Fruit fly (Drosophila melanogaster) whole organism, embryonic: ENCODE data around the gene Sr-CIII.
A peak's percentile ranks its signal among the peaks of the same experiment; 100 is the strongest.

Experiments
- Ada2b ChIP-seq: fragments of 200-800 bp; sonication (Bioruptor generic); IDR thresholded peaks from 2 replicates; pipeline ENCODE4 v1.3.6; 2022; ENCODE audit warnings: missing biosample characterization, missing genetic modification characterization
- BtbVII ChIP-seq: fragments of 200-800 bp; sonication (Bioruptor generic); optimal IDR thresholded peaks from 3 replicates; lab custom pipeline; 2017; ENCODE audit warnings: missing biosample characterization, mild to moderate bottlenecking, missing genetic modification characterization
- CG10267 ChIP-seq: fragments of 200-800 bp; sonication (Bioruptor generic); optimal IDR thresholded peaks from 2 replicates; lab custom pipeline; 2018; ENCODE audit warnings: missing biosample characterization, mild to moderate bottlenecking, missing genetic modification characterization, moderate library complexity
- CG10462 ChIP-seq: fragments of 200-800 bp; sonication (Bioruptor generic); optimal IDR thresholded peaks from 2 replicates; lab custom pipeline; 2016; ENCODE audit warnings: missing biosample characterization, missing genetic modification characterization
- CG10979 ChIP-seq: fragments of 200-800 bp; sonication (Bioruptor generic); optimal IDR thresholded peaks from 2 replicates; lab custom pipeline; 2018; ENCODE audit warnings: missing biosample characterization, mild to moderate bottlenecking, missing genetic modification characterization, moderate library complexity
- CG1233 ChIP-seq: fragments of 200-800 bp; sonication (Bioruptor generic); optimal IDR thresholded peaks from 4 replicates; lab custom pipeline; 2018; ENCODE audit warnings: missing biosample characterization, mild to moderate bottlenecking, missing genetic modification characterization
- CG12391 ChIP-seq: fragments of 200-800 bp; sonication (Bioruptor generic); optimal IDR thresholded peaks from 3 replicates; lab custom pipeline; 2018; ENCODE audit warnings: missing biosample characterization, mild to moderate bottlenecking, missing genetic modification characterization, moderate library complexity
- CG12769 ChIP-seq: fragments of 200-800 bp; sonication (Bioruptor generic); optimal IDR thresholded peaks from 2 replicates; lab custom pipeline; 2019; ENCODE audit warnings: missing biosample characterization, mild to moderate bottlenecking, missing genetic modification characterization, moderate library complexity
- CG17802 ChIP-seq: fragments of 200-800 bp; sonication (Bioruptor generic); optimal IDR thresholded peaks from 2 replicates; lab custom pipeline; 2018; ENCODE audit warnings: missing biosample characterization, mild to moderate bottlenecking, missing genetic modification characterization, moderate library complexity
- CG17829 ChIP-seq: fragments of 200-800 bp; optimal IDR thresholded peaks from 2 replicates; lab custom pipeline; 2019; ENCODE audit warnings: missing biosample characterization, mild to moderate bottlenecking, missing genetic modification characterization, moderate library complexity
- CG18262 ChIP-seq: fragments of 200-800 bp; optimal IDR thresholded peaks from 3 replicates; lab custom pipeline; 2019; ENCODE audit warnings: missing biosample characterization, mild to moderate bottlenecking, missing genetic modification characterization, moderate library complexity
- CG2712 ChIP-seq: fragments of 200-800 bp; optimal IDR thresholded peaks from 3 replicates; lab custom pipeline; 2019; ENCODE audit warnings: missing biosample characterization, mild to moderate bottlenecking, missing genetic modification characterization, moderate library complexity
- CG31441 ChIP-seq: fragments of 200-800 bp; sonication (Bioruptor generic); IDR thresholded peaks from 2 replicates; pipeline ENCODE4 v1.3.6; 2022; ENCODE audit warnings: missing biosample characterization, missing genetic modification characterization
- CG34422 ChIP-seq: fragments of 200-800 bp; sonication (Bioruptor generic); IDR thresholded peaks from 3 replicates; pipeline ENCODE4 v1.3.6; 2022; ENCODE audit warnings: missing biosample characterization, missing genetic modification characterization
- CG7556 ChIP-seq: fragments of 200-800 bp; sonication (Bioruptor generic); optimal IDR thresholded peaks from 2 replicates; lab custom pipeline; 2017; ENCODE audit warnings: missing biosample characterization, mild to moderate bottlenecking, missing genetic modification characterization
- CG8281 ChIP-seq: fragments of 200-800 bp; sonication (Bioruptor generic); optimal IDR thresholded peaks from 2 replicates; lab custom pipeline; 2018; ENCODE audit warnings: missing biosample characterization, mild to moderate bottlenecking, missing genetic modification characterization, moderate library complexity
- CG8359 ChIP-seq: fragments of 200-800 bp; sonication (Bioruptor generic); optimal IDR thresholded peaks from 2 replicates; lab custom pipeline; 2017; ENCODE audit warnings: missing biosample characterization, mild to moderate bottlenecking, missing genetic modification characterization, borderline replicate concordance
- CG9876 ChIP-seq: fragments of 200-800 bp; sonication (Bioruptor generic); optimal IDR thresholded peaks from 2 replicates; lab custom pipeline; 2016; ENCODE audit warnings: missing biosample characterization, missing genetic modification characterization
- CG9932 ChIP-seq: fragments of 200-800 bp; sonication (Bioruptor generic); IDR thresholded peaks from 2 replicates; pipeline ENCODE4 v1.3.6; 2022; ENCODE audit warnings: missing biosample characterization, missing genetic modification characterization
- Camta ChIP-seq: fragments of 200-800 bp; sonication (Bioruptor generic); optimal IDR thresholded peaks from 2 replicates; lab custom pipeline; 2016; ENCODE audit warnings: missing biosample characterization, missing genetic modification characterization
- D19B ChIP-seq: fragments of 200-800 bp; sonication (Bioruptor generic); optimal IDR thresholded peaks from 2 replicates; lab custom pipeline; 2017; ENCODE audit warnings: missing biosample characterization, mild to moderate bottlenecking, missing genetic modification characterization
- Fer2 ChIP-seq: fragments of 200-800 bp; sonication (Bioruptor generic); optimal IDR thresholded peaks from 2 replicates; lab custom pipeline; 2018; ENCODE audit warnings: missing biosample characterization, mild to moderate bottlenecking, missing genetic modification characterization, moderate library complexity
- GATAe ChIP-seq: fragments of 200-800 bp; sonication (Bioruptor generic); conservative IDR thresholded peaks from 2 replicates; pipeline ENCODE4 v1.3.6; 2022; ENCODE audit warnings: missing biosample characterization, missing genetic modification characterization
- Hr51 ChIP-seq, 2 experiments: fragments of 200-800 bp; sonication (Bioruptor generic); optimal IDR thresholded peaks; 2 replicates in 1 of 2; 3 replicates in 1 of 2; lab custom pipeline; 2016 to 2018; ENCODE audit warnings: missing biosample characterization in 2 of 2, missing genetic modification characterization in 2 of 2, mild to moderate bottlenecking in 1 of 2, moderate library complexity in 1 of 2
- Lim3 ChIP-seq: fragments of 200-800 bp; sonication (Bioruptor generic); IDR thresholded peaks from 2 replicates; pipeline ENCODE4 v1.3.6; 2022; ENCODE audit warnings: missing biosample characterization, missing genetic modification characterization
- Meics ChIP-seq: fragments of 200-800 bp; sonication (Bioruptor generic); optimal IDR thresholded peaks from 2 replicates; lab custom pipeline; 2017; ENCODE audit warnings: missing biosample characterization, mild to moderate bottlenecking, missing genetic modification characterization
- Mrtf ChIP-seq: fragments of 200-800 bp; sonication (Bioruptor generic); IDR thresholded peaks from 3 replicates; pipeline ENCODE4 v1.3.6; 2022; ENCODE audit warnings: missing biosample characterization, missing genetic modification characterization
- NfI ChIP-seq: fragments of 200-800 bp; sonication (Bioruptor generic); optimal IDR thresholded peaks from 3 replicates; lab custom pipeline; 2018; ENCODE audit warnings: missing biosample characterization, mild to moderate bottlenecking, missing genetic modification characterization, moderate library complexity
- Side ChIP-seq: fragments of 200-800 bp; sonication (Bioruptor generic); optimal IDR thresholded peaks from 2 replicates; lab custom pipeline; 2016; ENCODE audit warnings: missing biosample characterization, missing genetic modification characterization
- al ChIP-seq: fragments of 200-800 bp; sonication (Bioruptor generic); IDR thresholded peaks from 2 replicates; pipeline ENCODE4 v1.3.6; 2022; ENCODE audit warnings: missing biosample characterization, missing genetic modification characterization
- ara ChIP-seq: fragments of 200-800 bp; sonication (Bioruptor generic); IDR thresholded peaks from 2 replicates; pipeline ENCODE4 v1.3.6; 2022; ENCODE audit warnings: missing biosample characterization, missing genetic modification characterization
- ash1 ChIP-seq: fragments of 200-800 bp; sonication (Bioruptor generic); optimal IDR thresholded peaks from 2 replicates; lab custom pipeline; 2018; ENCODE audit warnings: missing biosample characterization, mild to moderate bottlenecking, missing genetic modification characterization
- bcd ChIP-seq: fragments of 200-800 bp; sonication (Bioruptor generic); optimal IDR thresholded peaks from 2 replicates; lab custom pipeline; 2017; ENCODE audit warnings: missing biosample characterization, mild to moderate bottlenecking, missing genetic modification characterization
- btn ChIP-seq: fragments of 200-800 bp; sonication (Bioruptor generic); optimal IDR thresholded peaks from 2 replicates; lab custom pipeline; 2016; ENCODE audit warnings: missing biosample characterization, missing genetic modification characterization
- chm ChIP-seq: fragments of 200-800 bp; sonication (Bioruptor generic); IDR thresholded peaks from 2 replicates; pipeline ENCODE4 v1.3.6; 2022; ENCODE audit warnings: missing biosample characterization, missing genetic modification characterization
- ci ChIP-seq: fragments of 200-800 bp; sonication (Bioruptor generic); IDR thresholded peaks from 3 replicates; pipeline ENCODE4 v1.3.6; 2022; ENCODE audit warnings: missing biosample characterization, missing genetic modification characterization
- dmrt99B ChIP-seq: fragments of 200-800 bp; sonication (Bioruptor generic); optimal IDR thresholded peaks from 2 replicates; lab custom pipeline; 2018; ENCODE audit warnings: missing biosample characterization, mild to moderate bottlenecking, missing genetic modification characterization, moderate library complexity
- dysf ChIP-seq: fragments of 200-800 bp; sonication (Bioruptor generic); IDR thresholded peaks from 3 replicates; pipeline ENCODE4 v1.3.6; 2022; ENCODE audit warnings: missing biosample characterization, missing genetic modification characterization
- esg ChIP-seq: fragments of 200-800 bp; sonication (Bioruptor generic); conservative IDR thresholded peaks from 2 replicates; pipeline ENCODE4 v1.3.6; 2022; ENCODE audit warnings: missing biosample characterization, missing genetic modification characterization
- gem ChIP-seq: fragments of 200-800 bp; sonication (Bioruptor generic); optimal IDR thresholded peaks from 2 replicates; lab custom pipeline; 2019; ENCODE audit warnings: missing biosample characterization, mild to moderate bottlenecking, missing genetic modification characterization, moderate library complexity
- grn ChIP-seq: fragments of 200-800 bp; sonication (Bioruptor generic); optimal IDR thresholded peaks from 3 replicates; lab custom pipeline; 2017; ENCODE audit warnings: missing biosample characterization, missing genetic modification characterization
- hbn ChIP-seq: fragments of 200-800 bp; sonication (Bioruptor generic); IDR thresholded peaks from 2 replicates; pipeline ENCODE4 v1.3.6; 2022; ENCODE audit warnings: missing biosample characterization, missing genetic modification characterization; ENCODE audit not compliant: partially characterized antibody
- jing ChIP-seq: fragments of 200-800 bp; sonication (Bioruptor generic); optimal IDR thresholded peaks from 2 replicates; lab custom pipeline; 2018; ENCODE audit warnings: missing biosample characterization, mild to moderate bottlenecking, missing genetic modification characterization
- jumu ChIP-seq: fragments of 200-800 bp; sonication (Bioruptor generic); optimal IDR thresholded peaks from 3 replicates; lab custom pipeline; 2016; ENCODE audit warnings: missing biosample characterization, missing genetic modification characterization
- lab ChIP-seq: fragments of 200-800 bp; sonication (Bioruptor generic); optimal IDR thresholded peaks from 3 replicates; lab custom pipeline; 2017; ENCODE audit warnings: missing biosample characterization, missing genetic modification characterization, mild to moderate bottlenecking, moderate library complexity, missing genetic modification reagents
- lilli ChIP-seq: fragments of 200-800 bp; sonication (Bioruptor generic); optimal IDR thresholded peaks from 3 replicates; lab custom pipeline; 2016; ENCODE audit warnings: missing biosample characterization, missing genetic modification characterization
- lmd ChIP-seq: fragments of 200-800 bp; sonication (Bioruptor generic); IDR thresholded peaks from 2 replicates; pipeline ENCODE4 v1.3.6; 2022; ENCODE audit warnings: missing biosample characterization, missing genetic modification characterization
- lov ChIP-seq, 2 experiments: fragments of 200-800 bp in 1 of 2; fragments of >200 bp in 1 of 2; sonication (Bioruptor generic) in 1 of 2; IDR thresholded peaks in 1 of 2; optimal IDR thresholded peaks in 1 of 2; 2 replicates in 1 of 2; 3 replicates in 1 of 2; pipeline versions ENCODE4 v1.3.6 to Lab custom; 2017 to 2022; ENCODE audit warnings: missing biosample characterization in 1 of 2, missing genetic modification characterization in 1 of 2
- rib ChIP-seq: fragments of 200-800 bp; sonication (Bioruptor generic); IDR thresholded peaks from 2 replicates; pipeline ENCODE4 v1.3.6; 2022; ENCODE audit warnings: missing biosample characterization, missing genetic modification characterization
- sens ChIP-seq: fragments of 200-800 bp; sonication (Bioruptor generic); peaks from one replicate; lab custom pipeline; 2016; ENCODE audit warnings: missing biosample characterization, missing genetic modification characterization
- ssp ChIP-seq: fragments of 200-800 bp; sonication (Bioruptor generic); IDR thresholded peaks from 2 replicates; pipeline ENCODE4 v1.3.6; 2022; ENCODE audit warnings: missing biosample characterization, missing genetic modification characterization
- tx ChIP-seq: fragments of 200-800 bp; sonication (Bioruptor generic); optimal IDR thresholded peaks from 2 replicates; lab custom pipeline; 2016; ENCODE audit warnings: missing biosample characterization, missing genetic modification characterization

Gene Sr-CIII

DNA sequence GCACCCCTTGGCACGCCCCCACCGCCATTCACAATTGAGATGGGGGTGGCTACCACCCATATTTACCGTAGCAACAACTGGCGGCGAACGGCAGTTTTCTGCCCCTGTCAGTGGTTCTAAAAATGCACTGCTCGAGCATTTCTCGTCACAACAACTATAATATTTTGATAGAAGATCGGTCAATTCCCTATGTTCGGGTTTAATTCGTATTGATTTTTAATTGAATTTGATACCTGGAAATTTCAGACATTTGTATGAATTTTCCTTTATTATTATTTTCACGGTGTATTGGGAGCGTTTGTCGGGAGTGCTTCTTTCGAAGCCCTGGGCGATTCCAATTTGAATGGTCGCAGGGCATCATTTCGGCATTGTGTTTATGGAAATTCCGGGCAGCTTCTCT is 12.9 kb downstream of the Sr-CIII start (continued):
- no peak for TF ChIP-seq jumu
- peak; percentile 28; the same call in 1 of the 2 replicates for TF ChIP-seq lmd
- peak; percentile 41 for TF ChIP-seq lilli (GFP tag; lab: Kevin White, UChicago)
- peak; percentile 18 for TF ChIP-seq CG12769 (tag; lab: Kevin White, UChicago)
- peak; percentile 70 for TF ChIP-seq dmrt99B
- TF ChIP-seq Meics, result peak; percentile 56
- TF ChIP-seq CG9876, result no peak
- peak; percentile 18 for TF ChIP-seq CG8281 (tag; lab: Kevin White, UChicago)
- peak; percentile 22 for TF ChIP-seq CG17802
- peak; percentile 51 for TF ChIP-seq CG10267 (tag; lab: Kevin White, UChicago)
- 0 out of 2 replicates have a peak, but pooled peaks have one; percentile 28 for TF ChIP-seq GATAe (GFP tag; lab: Robert Waterston, UW)
- no peak for TF ChIP-seq ssp
- peak; percentile 40 for TF ChIP-seq esg
- TF ChIP-seq chm (GFP tag; lab: Robert Waterston, UW), result no peak
- peak; percentile 78 for TF ChIP-seq CG34422 (GFP tag; lab: Robert Waterston, UW)
- no peak for TF ChIP-seq CG9932 (GFP tag; lab: Robert Waterston, UW)
- peak; percentile 26; the same call in 1 of the 2 replicates for TF ChIP-seq Ada2b
- TF ChIP-seq CG10979 (tag; lab: Kevin White, UChicago), result peak; percentile 69
- TF ChIP-seq jing (GFP tag; lab: Kevin White, UChicago), result peak; percentile 16
- peak; percentile 82 for TF ChIP-seq ara
- TF ChIP-seq Fer2, result no peak
- no peak for TF ChIP-seq Mrtf
- TF ChIP-seq dysf (GFP tag; lab: Robert Waterston, UW), result peak; percentile 55; the same call in 2 of the 3 replicates
- TF ChIP-seq Camta (GFP tag; lab: Kevin White, UChicago), result no peak
- no peak for TF ChIP-seq lov (optimal IDR thresholded peaks at IDR 0.05; lab: Kevin White, UChicago)
- peak; percentile 81 for TF ChIP-seq lov (GFP tag; IDR thresholded peaks at IDR 0.05; lab: Robert Waterston, UW)
- no peak for TF ChIP-seq tx (GFP tag; lab: Kevin White, UChicago)

DNA sequence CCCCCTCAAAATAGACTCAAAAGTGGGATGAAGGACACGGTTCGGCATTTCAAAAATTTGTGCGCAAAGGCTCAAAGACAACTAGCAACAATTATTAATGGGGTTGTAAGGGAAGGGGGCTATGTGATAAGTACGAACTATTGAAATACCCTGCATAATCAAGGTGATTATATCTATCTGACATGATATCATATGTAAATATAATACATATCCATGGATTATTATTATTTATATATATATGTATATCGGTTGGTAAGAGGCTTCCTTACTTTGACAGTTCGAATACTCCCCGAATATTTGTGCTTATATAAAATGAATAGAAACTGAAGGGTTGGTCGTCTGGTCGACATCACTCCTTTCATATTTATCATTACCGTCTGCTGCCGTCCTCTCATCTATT is 13.8 kb downstream of the Sr-CIII start:
- peak; percentile 41 for TF ChIP-seq CG18262
- TF ChIP-seq BtbVII (GFP tag; lab: Kevin White, UChicago), result no peak
- peak; percentile 62 for TF ChIP-seq CG2712 (tag; lab: Kevin White, UChicago)
- TF ChIP-seq ci (GFP tag; lab: Robert Waterston, UW), result no peak
- TF ChIP-seq lab (GFP tag; lab: Kevin White, UChicago), result peak; percentile 42
- TF ChIP-seq ash1 (GFP tag; lab: Kevin White, UChicago), result no peak
- no peak for TF ChIP-seq CG8359 (GFP tag; lab: Kevin White, UChicago)
- TF ChIP-seq sens, result no peak
- 0 out of 2 replicates have a peak, but pooled peaks have one; percentile 31 for TF ChIP-seq CG31441 (GFP tag; lab: Robert Waterston, UW)
- TF ChIP-seq CG1233, result no peak
- TF ChIP-seq Side, result no peak
- no peak for TF ChIP-seq CG17829 (tag; lab: Kevin White, UChicago)
- no peak for TF ChIP-seq CG10462 (GFP tag; lab: Kevin White, UChicago)
- peak; percentile 78 for TF ChIP-seq D19B (GFP tag; lab: Kevin White, UChicago)
- TF ChIP-seq CG12391 (tag; lab: Kevin White, UChicago), result peak; percentile 4
- peak in 1 of 2 experiments; percentile 9 for TF ChIP-seq Hr51 (GFP tag; optimal IDR thresholded peaks at IDR 0.05; lab: Kevin White, UChicago)
- no peak for TF ChIP-seq NfI (GFP tag; lab: Kevin White, UChicago)
- TF ChIP-seq rib (GFP tag; lab: Robert Waterston, UW), result no peak
- TF ChIP-seq al (GFP tag; lab: Robert Waterston, UW), result no peak
- TF ChIP-seq bcd (GFP tag; lab: Kevin White, UChicago), result no peak
- TF ChIP-seq hbn (GFP tag; lab: Robert Waterston, UW), result no peak
- no peak for TF ChIP-seq Lim3
- TF ChIP-seq btn (GFP tag; lab: Kevin White, UChicago), result no peak
- TF ChIP-seq gem (tag; lab: Kevin White, UChicago), result peak; percentile 18
- no peak for TF ChIP-seq grn (GFP tag; lab: Kevin White, UChicago)
- no peak for TF ChIP-seq CG7556
